1 fruit fly cellular context compared by ENCODE assay signal in genomic region chr3R:25884301-25884700, dm6.
A peak's percentile ranks its signal among the peaks of the same experiment; 100 is the strongest.
TF ChIP-seq lines count a peak whose summit lies in the region.

No protein-coding gene starts in this region.

TF ChIP-seq in whole organism, embryonic, 481 proteins besides CTCF, POLR2A, EP300 and RAD21 (continued from another document and continues in another):
- TF ChIP-seq stc (GFP tag; IDR thresholded peaks at IDR 0.05; lab: Robert Waterston, UW) (peak; percentile 71; the same call in 1 of the 2 replicates), dan (GFP tag; IDR thresholded peaks at IDR 0.05; lab: Robert Waterston, UW) (no peak), NfI (GFP tag; optimal IDR thresholded peaks at IDR 0.05; lab: Kevin White, UChicago) (no peak), lola (GFP tag; optimal IDR thresholded peaks at IDR 0.05; lab: Kevin White, UChicago) (peak in 1 of 3 experiments; percentile 82), CG18764 (GFP tag; optimal IDR thresholded peaks at IDR 0.05; lab: Kevin White, UChicago) (peak; percentile 49), CG5953 (GFP tag; IDR thresholded peaks at IDR 0.05; lab: Robert Waterston, UW) (no peak), CG12219 (GFP tag; optimal IDR thresholded peaks at IDR 0.05; lab: Kevin White, UChicago) (peak; percentile 16), YL-1 (GFP tag; optimal IDR thresholded peaks at IDR 0.05; lab: Kevin White, UChicago) (no peak), corto (GFP tag; optimal IDR thresholded peaks at IDR 0.05; lab: Kevin White, UChicago) (no peak), CG17829 (tag; optimal IDR thresholded peaks at IDR 0.05; lab: Kevin White, UChicago) (peak; percentile 89), TFAM (GFP tag; optimal IDR thresholded peaks at IDR 0.05; lab: Kevin White, UChicago) (no peak), sisA (GFP tag; IDR thresholded peaks at IDR 0.05; lab: Robert Waterston, UW) (peak; percentile 72), trh (GFP tag; optimal IDR thresholded peaks at IDR 0.05; lab: Kevin White, UChicago) (peak; percentile 11), mirr (GFP tag; optimal IDR thresholded peaks at IDR 0.05; lab: Kevin White, UChicago) (no peak), CG3281 (GFP tag; optimal IDR thresholded peaks at IDR 0.05; lab: Kevin White, UChicago) (peak; percentile 10), CG17328 (GFP tag; IDR thresholded peaks at IDR 0.05; lab: Robert Waterston, UW) (peak; percentile 78), CG2712 (tag; optimal IDR thresholded peaks at IDR 0.05; lab: Kevin White, UChicago) (peak; percentile 91), CG11504 (tag; optimal IDR thresholded peaks at IDR 0.05; lab: Kevin White, UChicago) (peak; percentile 83), Camta (GFP tag; optimal IDR thresholded peaks at IDR 0.05; lab: Kevin White, UChicago) (peak; percentile 46), CG4360 (GFP tag; IDR thresholded peaks at IDR 0.05; lab: Robert Waterston, UW) (no peak), Elba2 (GFP tag; optimal IDR thresholded peaks at IDR 0.05; lab: Kevin White, UChicago) (no peak), CG6654 (GFP tag; optimal IDR thresholded peaks at IDR 0.05; lab: Kevin White, UChicago) (no peak), CoRest (tag; optimal IDR thresholded peaks at IDR 0.05; lab: Kevin White, UChicago) (peak; percentile 77), HLH54F (GFP tag; optimal IDR thresholded peaks at IDR 0.05; lab: Kevin White, UChicago) (no peak), CG10366 (GFP tag; IDR thresholded peaks at IDR 0.05; lab: Robert Waterston, UW) (peak; percentile 11; the same call in 1 of the 2 replicates), hth (optimal IDR thresholded peaks at IDR 0.05; lab: Kevin White, UChicago) (no peak), zfh2 (GFP tag; optimal IDR thresholded peaks at IDR 0.05; lab: Kevin White, UChicago) (no peak), ind (GFP tag; optimal IDR thresholded peaks at IDR 0.05; lab: Kevin White, UChicago) (peak; percentile 50), CG9727 (GFP tag; optimal IDR thresholded peaks at IDR 0.05; lab: Kevin White, UChicago) (peak; percentile 77), CG3407 (GFP tag; optimal IDR thresholded peaks at IDR 0.05; lab: Kevin White, UChicago) (peak; percentile 59), sob (GFP tag; IDR thresholded peaks at IDR 0.05; lab: Robert Waterston, UW) (no peak), CG11723 (GFP tag; optimal IDR thresholded peaks at IDR 0.05; lab: Kevin White, UChicago) (no peak), CG11093 (GFP tag; IDR thresholded peaks at IDR 0.05; lab: Robert Waterston, UW) (peak; percentile 42; the same call in 1 of the 3 replicates), CG5180 (GFP tag; optimal IDR thresholded peaks at IDR 0.05; lab: Kevin White, UChicago) (no peak), salm (tag; optimal IDR thresholded peaks at IDR 0.05; lab: Kevin White, UChicago) (peak; percentile 17), CG13624 (GFP tag; optimal IDR thresholded peaks at IDR 0.05; lab: Kevin White, UChicago) (no peak), Fer3 (tag; optimal IDR thresholded peaks at IDR 0.05; lab: Kevin White, UChicago) (peak; percentile 54), cwo (GFP tag; optimal IDR thresholded peaks at IDR 0.05; lab: Kevin White, UChicago) (peak; percentile 28), CG9876 (GFP tag; optimal IDR thresholded peaks at IDR 0.05; lab: Kevin White, UChicago) (no peak), B-H1 (GFP tag; IDR thresholded peaks at IDR 0.05; lab: Robert Waterston, UW) (peak; percentile 41; the same call in 2 of the 3 replicates), Max (GFP tag; optimal IDR thresholded peaks at IDR 0.05; lab: Kevin White, UChicago) (peak; percentile 15), nerfin-1 (tag; optimal IDR thresholded peaks at IDR 0.05; lab: Kevin White, UChicago) (peak; percentile 71), CG34376 (GFP tag; optimal IDR thresholded peaks at IDR 0.05; lab: Kevin White, UChicago) (no peak), CG6813 (GFP tag; optimal IDR thresholded peaks at IDR 0.05; lab: Kevin White, UChicago) (no peak), HLH3B (GFP tag; IDR thresholded peaks at IDR 0.05; lab: Robert Waterston, UW) (peak; percentile 67), pb (GFP tag; optimal IDR thresholded peaks at IDR 0.05; lab: Kevin White, UChicago) (no peak), schlank (tag; optimal IDR thresholded peaks at IDR 0.05; lab: Kevin White, UChicago) (no peak), Ptx1 (GFP tag; IDR thresholded peaks at IDR 0.05; lab: Robert Waterston, UW) (peak; percentile 49), Hmr (GFP tag; optimal IDR thresholded peaks at IDR 0.05; lab: Kevin White, UChicago) (peak; percentile 13), Nf-YB (GFP tag; optimal IDR thresholded peaks at IDR 0.05; lab: Kevin White, UChicago) (peak; percentile 55), CG2875 (GFP tag; optimal IDR thresholded peaks at IDR 0.05; lab: Kevin White, UChicago) (peak; percentile 65), seq (GFP tag; IDR thresholded peaks at IDR 0.05; lab: Robert Waterston, UW) (no peak), CG6175 (GFP tag; IDR thresholded peaks at IDR 0.05; lab: Robert Waterston, UW) (no peak), CG4707 (GFP tag; optimal IDR thresholded peaks at IDR 0.05; lab: Kevin White, UChicago) (peak; percentile 4), CG11696 (GFP tag; IDR thresholded peaks at IDR 0.05; lab: Robert Waterston, UW) (0 out of 2 replicates have a peak, but pooled peaks have one; percentile 6), ase (GFP tag; IDR thresholded peaks at IDR 0.05; lab: Robert Waterston, UW) (no peak), H15 (GFP tag; IDR thresholded peaks at IDR 0.05; lab: Robert Waterston, UW) (no peak), Pdp1 (GFP tag; optimal IDR thresholded peaks at IDR 0.05; lab: Kevin White, UChicago) (peak in 1 of 2 experiments; percentile 2), pita (GFP tag; optimal IDR thresholded peaks at IDR 0.05; lab: Kevin White, UChicago) (no peak), CG13775 (GFP tag; optimal IDR thresholded peaks at IDR 0.05; lab: Kevin White, UChicago) (peak; percentile 8), CG34224 (GFP tag; IDR thresholded peaks at IDR 0.05; lab: Robert Waterston, UW; ENCODE audit: partially characterized antibody) (no peak), CG7839 (tag; optimal IDR thresholded peaks at IDR 0.05; lab: Kevin White, UChicago) (peak; percentile 81), gcm2 (GFP tag; optimal IDR thresholded peaks at IDR 0.05; lab: Kevin White, UChicago) (no peak), CG10209 (GFP tag; optimal IDR thresholded peaks at IDR 0.05; lab: Kevin White, UChicago) (peak; percentile 44), org-1 (GFP tag; optimal IDR thresholded peaks at IDR 0.05; lab: Kevin White, UChicago) (peak; percentile 30), Oli (tag; optimal IDR thresholded peaks at IDR 0.05; lab: Kevin White, UChicago) (peak; percentile 72), Med (GFP tag; lab: Kevin White, UChicago) (peak; percentile 69), aop (GFP tag; IDR thresholded peaks at IDR 0.05; lab: Robert Waterston, UW) (no peak), Rfx (GFP tag; IDR thresholded peaks at IDR 0.05; lab: Robert Waterston, UW) (no peak), CG1529 (GFP tag; optimal IDR thresholded peaks at IDR 0.05; lab: Kevin White, UChicago) (peak; percentile 63), CG10979 (tag; optimal IDR thresholded peaks at IDR 0.05; lab: Kevin White, UChicago) (peak; percentile 87), Hmx (GFP tag; optimal IDR thresholded peaks at IDR 0.05; lab: Kevin White, UChicago) (peak; percentile 23), Sry-β (GFP tag; optimal IDR thresholded peaks at IDR 0.05; lab: Kevin White, UChicago) (no peak), CG8478 (optimal IDR thresholded peaks at IDR 0.05; lab: Kevin White, UChicago) (no peak), CG13123 (GFP tag; optimal IDR thresholded peaks at IDR 0.05; lab: Kevin White, UChicago) (peak; percentile 3), ATbp (GFP tag; optimal IDR thresholded peaks at IDR 0.05; lab: Kevin White, UChicago) (peak; percentile 62), Rx (GFP tag; IDR thresholded peaks at IDR 0.05; lab: Robert Waterston, UW) (no peak), stwl (tag; optimal IDR thresholded peaks at IDR 0.05; lab: Kevin White, UChicago) (no peak), oc (tag; optimal IDR thresholded peaks at IDR 0.05; lab: Kevin White, UChicago) (peak; percentile 87), CG10267 (tag; optimal IDR thresholded peaks at IDR 0.05; lab: Kevin White, UChicago) (peak; percentile 79), CG7271 (tag; optimal IDR thresholded peaks at IDR 0.05; lab: Kevin White, UChicago) (peak; percentile 51), Aef1 (GFP tag; IDR thresholded peaks at IDR 0.05; lab: Robert Waterston, UW) (no peak), CG9437 (GFP tag; optimal IDR thresholded peaks at IDR 0.05; lab: Kevin White, UChicago) (peak; percentile 67), crol (GFP tag; IDR thresholded peaks at IDR 0.05; lab: Robert Waterston, UW) (no peak), CG12391 (tag; optimal IDR thresholded peaks at IDR 0.05; lab: Kevin White, UChicago) (peak; percentile 85), CG2120 (GFP tag; optimal IDR thresholded peaks at IDR 0.05; lab: Kevin White, UChicago) (peak; percentile 3), scrt (GFP tag; optimal IDR thresholded peaks at IDR 0.05; lab: Kevin White, UChicago) (peak; percentile 10), cato (GFP tag; optimal IDR thresholded peaks at IDR 0.05; lab: Kevin White, UChicago; ENCODE audit: borderline replicate concordance) (peak; percentile 35), sens (GFP tag; lab: Kevin White, UChicago) (peak; percentile 93), CG11560 (tag; IDR thresholded peaks at IDR 0.05; lab: Robert Waterston, UW) (no peak), Asciz (GFP tag; optimal IDR thresholded peaks at IDR 0.05; lab: Kevin White, UChicago) (peak; percentile 70), sug (tag; optimal IDR thresholded peaks at IDR 0.05; lab: Kevin White, UChicago) (no peak), rib (GFP tag; IDR thresholded peaks at IDR 0.05; lab: Robert Waterston, UW) (no peak), CG3838 (GFP tag; optimal IDR thresholded peaks at IDR 0.05; lab: Kevin White, UChicago) (no peak), ac (GFP tag; optimal IDR thresholded peaks at IDR 0.05; lab: Kevin White, UChicago) (no peak), wek (GFP tag; optimal IDR thresholded peaks at IDR 0.05; lab: Kevin White, UChicago) (no peak), CG4282 (GFP tag; optimal IDR thresholded peaks at IDR 0.05; lab: Kevin White, UChicago) (no peak), CG18262 (tag; optimal IDR thresholded peaks at IDR 0.05; lab: Kevin White, UChicago) (peak; percentile 92), jing (GFP tag; optimal IDR thresholded peaks at IDR 0.05; lab: Kevin White, UChicago) (no peak), ara (GFP tag; IDR thresholded peaks at IDR 0.05; lab: Robert Waterston, UW) (peak; percentile 44; the same call in 1 of the 2 replicates), Lhr (GFP tag; optimal IDR thresholded peaks at IDR 0.05; lab: Kevin White, UChicago) (peak; percentile 8), Sin3A (optimal IDR thresholded peaks at IDR 0.05; lab: Kevin White, UChicago) (no peak), CG1024 (GFP tag; IDR thresholded peaks at IDR 0.05; lab: Robert Waterston, UW) (0 out of 2 replicates have a peak, but pooled peaks have one; percentile 49), Hr3 (GFP tag; optimal IDR thresholded peaks at IDR 0.05; lab: Kevin White, UChicago) (peak; percentile 68), Atf6 (GFP tag; IDR thresholded peaks at IDR 0.05; lab: Robert Waterston, UW) (no peak; the same call in 1 of the 2 replicates), CG6689 (GFP tag; IDR thresholded peaks at IDR 0.05; lab: Robert Waterston, UW) (peak; percentile 76), Fer1 (GFP tag; optimal IDR thresholded peaks at IDR 0.05; lab: Kevin White, UChicago) (no peak), pzg (GFP tag; optimal IDR thresholded peaks at IDR 0.05; lab: Kevin White, UChicago) (no peak), CG15601 (tag; optimal IDR thresholded peaks at IDR 0.05; lab: Kevin White, UChicago) (peak; percentile 79), PHDP (tag; optimal IDR thresholded peaks at IDR 0.05; lab: Kevin White, UChicago) (peak; percentile 81), Dll (GFP tag; IDR thresholded peaks at IDR 0.05; lab: Robert Waterston, UW; ENCODE audit: partially characterized antibody) (no peak), CG14667 (GFP tag; IDR thresholded peaks at IDR 0.05; lab: Robert Waterston, UW) (no peak), CG12942 (GFP tag; optimal IDR thresholded peaks at IDR 0.05; lab: Kevin White, UChicago) (peak; percentile 22), C15 (GFP tag; IDR thresholded peaks at IDR 0.05; lab: Robert Waterston, UW) (no peak), CG16779 (GFP tag; IDR thresholded peaks at IDR 0.05; lab: Robert Waterston, UW) (no peak), Hey (tag; optimal IDR thresholded peaks at IDR 0.05; lab: Kevin White, UChicago) (no peak), cad (GFP tag; optimal IDR thresholded peaks at IDR 0.05; lab: Kevin White, UChicago) (no peak), Lim3 (GFP tag; IDR thresholded peaks at IDR 0.05; lab: Robert Waterston, UW) (no peak), CG10431 (GFP tag; optimal IDR thresholded peaks at IDR 0.05; lab: Kevin White, UChicago) (peak; percentile 11), Xrp1 (GFP tag; IDR thresholded peaks at IDR 0.05; lab: Robert Waterston, UW) (peak; percentile 78), dm (GFP tag; optimal IDR thresholded peaks at IDR 0.05; lab: Kevin White, UChicago) (no peak), MESR4 (GFP tag; optimal IDR thresholded peaks at IDR 0.05; lab: Kevin White, UChicago) (no peak), klu (GFP tag; IDR thresholded peaks at IDR 0.05; lab: Robert Waterston, UW) (no peak), CG8089 (GFP tag; optimal IDR thresholded peaks at IDR 0.05; lab: Kevin White, UChicago) (no peak), E2f1 (GFP tag; IDR thresholded peaks at IDR 0.05; lab: Robert Waterston, UW) (peak; percentile 38; the same call in 1 of the 2 replicates), Opbp (GFP tag; IDR thresholded peaks at IDR 0.05; lab: Robert Waterston, UW; ENCODE audit: partially characterized antibody) (no peak), Usf (GFP tag; optimal IDR thresholded peaks at IDR 0.05; lab: Kevin White, UChicago) (no peak), CG12104 (GFP tag; optimal IDR thresholded peaks at IDR 0.05; lab: Kevin White, UChicago) (peak; percentile 54), twi (tag; optimal IDR thresholded peaks at IDR 0.05; lab: Kevin White, UChicago) (peak; percentile 63), Gug (GFP tag; IDR thresholded peaks at IDR 0.05; lab: Robert Waterston, UW) (no peak), tio (GFP tag; optimal IDR thresholded peaks at IDR 0.05; lab: Kevin White, UChicago) (no peak), caup (GFP tag; optimal IDR thresholded peaks at IDR 0.05; lab: Kevin White, UChicago; ENCODE audit: severe bottlenecking) (no peak), tna (GFP tag; IDR thresholded peaks at IDR 0.05; lab: Robert Waterston, UW; ENCODE audit: partially characterized antibody) (no peak), gsb-n (tag; optimal IDR thresholded peaks at IDR 0.05; lab: Kevin White, UChicago) (peak; percentile 91), run (tag; optimal IDR thresholded peaks at IDR 0.05; lab: Kevin White, UChicago) (peak; percentile 69)
